Worm (Caenorhabditis elegans) whole organism, L3 larva: ENCODE measurements around the gene gos-28.

ENCODE experiments used
- elt-3 ChIP-seq, 3 experiments: fragments of 150-350 bp in 1 of 3; sonication (generic microtip) in 2 of 3; optimal IDR thresholded peaks; 2 replicates in 2 of 3; 4 replicates in 1 of 3; lab custom pipeline; 2014 to 2017; ENCODE audit warnings: missing biosample characterization in 3 of 3, missing genetic modification characterization in 3 of 3
- eor-1 ChIP-seq, 2 experiments: fragments of 150-350 bp; optimal IDR thresholded peaks; 2 replicates each; lab custom pipeline; 2014 to 2018; ENCODE audit warnings: missing biosample characterization in 2 of 2, missing genetic modification characterization in 2 of 2
- jun-1 ChIP-seq: fragments of 150-350 bp; optimal IDR thresholded peaks from 2 replicates; lab custom pipeline; 2014; ENCODE audit warnings: missing biosample characterization, missing genetic modification reagents, missing genetic modification characterization
- nhr-237 ChIP-seq: fragments of 150-350 bp; optimal IDR thresholded peaks from 2 replicates; lab custom pipeline; 2014; ENCODE audit warnings: missing biosample characterization, missing genetic modification characterization
- nhr-43 ChIP-seq: sonication (generic microtip); optimal IDR thresholded peaks from 2 replicates; lab custom pipeline; 2016; ENCODE audit warnings: mild to moderate bottlenecking, missing genetic modification characterization, missing compliant biosample characterization; ENCODE audit not compliant: poor library complexity, severe bottlenecking
- nhr-76 ChIP-seq: fragments of 150-350 bp; sonication (generic microtip); optimal IDR thresholded peaks from 5 replicates; lab custom pipeline; 2014; ENCODE audit warnings: missing biosample characterization, missing genetic modification characterization
- pqm-1 ChIP-seq: fragments of 150-350 bp; optimal IDR thresholded peaks from 2 replicates; lab custom pipeline; 2017; ENCODE audit warnings: missing biosample characterization, missing genetic modification characterization, inconsistent platforms
- snpc-4 ChIP-seq: fragments of 150-350 bp; optimal IDR thresholded peaks from 2 replicates; lab custom pipeline; 2014; ENCODE audit warnings: missing biosample characterization, missing genetic modification characterization
- unc-39 ChIP-seq: sonication (generic microtip); optimal IDR thresholded peaks from 4 replicates; lab custom pipeline; 2017; ENCODE audit warnings: missing biosample characterization, missing genetic modification characterization
- unc-62 ChIP-seq: fragments of 150-350 bp; sonication (generic microtip); optimal IDR thresholded peaks from 4 replicates; lab custom pipeline; 2014; ENCODE audit warnings: missing biosample characterization, missing genetic modification reagents, missing genetic modification characterization
- zag-1 ChIP-seq: fragments of 150-350 bp; optimal IDR thresholded peaks from 2 replicates; lab custom pipeline; 2014; ENCODE audit warnings: missing biosample characterization, missing genetic modification characterization
- ztf-11 ChIP-seq: fragments of 150-350 bp; optimal IDR thresholded peaks from 2 replicates; lab custom pipeline; 2014; ENCODE audit warnings: missing biosample characterization, missing genetic modification characterization

ce11 chrIII:7339138-7339537 lies 9.8 kb downstream of the gos-28 start:
- no peak for TF ChIP-seq eor-1 (tag; optimal IDR thresholded peaks at IDR 0.05; lab: Kevin White, UChicago)
- TF ChIP-seq pqm-1 (tag; lab: Kevin White, UChicago): no peak
- no peak for TF ChIP-seq ztf-11 (tag; lab: Kevin White, UChicago)
- no peak for TF ChIP-seq nhr-43 (tag; lab: Kevin White, UChicago)
- TF ChIP-seq nhr-237 (tag; lab: Kevin White, UChicago): no peak
- TF ChIP-seq zag-1 (tag; lab: Kevin White, UChicago): no peak
- no peak for TF ChIP-seq jun-1 (tag; lab: Kevin White, UChicago)
- TF ChIP-seq nhr-76 (tag; lab: Kevin White, UChicago): no peak
- no peak for TF ChIP-seq unc-62 (GFP tag; lab: Kevin White, UChicago)
- TF ChIP-seq elt-3 (tag; optimal IDR thresholded peaks at IDR 0.05; lab: Kevin White, UChicago): no peak
- no peak for TF ChIP-seq unc-39 (tag; lab: Kevin White, UChicago)
- no peak for TF ChIP-seq snpc-4 (tag; lab: Kevin White, UChicago)
